Worm (Caenorhabditis elegans) whole organism, L3 larva: Measurements from ENCODE around the gene F36G3.2.

Source experiments
- ZK546.5 ChIP-seq: sonication (generic microtip); optimal IDR thresholded peaks from 2 replicates; lab custom pipeline; 2017; ENCODE audit warnings: missing biosample characterization, missing genetic modification characterization
- aly-2 ChIP-seq: fragments of 150-350 bp; optimal IDR thresholded peaks from 2 replicates; lab custom pipeline; 2014; ENCODE audit warnings: missing biosample characterization, missing genetic modification characterization
- ceh-9 ChIP-seq: sonication (generic microtip); optimal IDR thresholded peaks from 2 replicates; lab custom pipeline; 2018; ENCODE audit warnings: missing biosample characterization, missing genetic modification characterization
- fos-1 ChIP-seq: fragments of 150-350 bp; optimal IDR thresholded peaks from 2 replicates; lab custom pipeline; 2014; ENCODE audit warnings: missing biosample characterization, missing genetic modification characterization
- lin-15B ChIP-seq: fragments of 150-350 bp; optimal IDR thresholded peaks from 2 replicates; lab custom pipeline; 2014; ENCODE audit warnings: missing biosample characterization, missing genetic modification characterization
- mml-1 ChIP-seq: fragments of 150-350 bp; sonication (generic microtip); optimal IDR thresholded peaks from 3 replicates; lab custom pipeline; 2014; ENCODE audit warnings: missing biosample characterization, missing genetic modification characterization
- nfya-1 ChIP-seq: sonication (generic microtip); optimal IDR thresholded peaks from 2 replicates; lab custom pipeline; 2017; ENCODE audit warnings: missing genetic modification characterization, mild to moderate bottlenecking, missing compliant biosample characterization, antibody characterized with exemption, moderate library complexity; ENCODE audit not compliant: insufficient read depth
- nhr-11 ChIP-seq: fragments of 150-350 bp; optimal IDR thresholded peaks from 2 replicates; lab custom pipeline; 2014; ENCODE audit warnings: missing biosample characterization, missing genetic modification characterization
- nhr-12 ChIP-seq: fragments of 150-350 bp; optimal IDR thresholded peaks from 2 replicates; lab custom pipeline; 2014; ENCODE audit warnings: missing biosample characterization, missing genetic modification characterization
- nhr-237 ChIP-seq: fragments of 150-350 bp; optimal IDR thresholded peaks from 2 replicates; lab custom pipeline; 2014; ENCODE audit warnings: missing biosample characterization, missing genetic modification characterization
- pha-4 ChIP-seq: fragments of 150-350 bp; optimal IDR thresholded peaks from 2 replicates; lab custom pipeline; 2014; ENCODE audit warnings: missing biosample characterization, missing genetic modification reagents, missing genetic modification characterization
- zag-1 ChIP-seq: fragments of 150-350 bp; optimal IDR thresholded peaks from 2 replicates; lab custom pipeline; 2014; ENCODE audit warnings: missing biosample characterization, missing genetic modification characterization
- ztf-11 ChIP-seq: fragments of 150-350 bp; optimal IDR thresholded peaks from 2 replicates; lab custom pipeline; 2014; ENCODE audit warnings: missing biosample characterization, missing genetic modification characterization
- ztf-4 ChIP-seq: fragments of 150-350 bp; optimal IDR thresholded peaks from 2 replicates; lab custom pipeline; 2014; ENCODE audit warnings: missing biosample characterization, missing genetic modification characterization

- TF ChIP-seq zag-1 (tag; lab: Kevin White, UChicago) (no peak), mml-1 (no peak), fos-1 (tag; lab: Kevin White, UChicago) (no peak), nhr-11 (no peak), ztf-11 (tag; lab: Kevin White, UChicago) (no peak), ZK546.5 (tag; lab: Kevin White, UChicago) (no peak), pha-4 (tag; lab: Kevin White, UChicago) (no peak), ceh-9 (tag; lab: Kevin White, UChicago) (no peak), aly-2 (tag; lab: Kevin White, UChicago) (no peak), nhr-237 (tag; lab: Kevin White, UChicago) (no peak), nhr-12 (tag; lab: Kevin White, UChicago) (no peak), nfya-1 (tag; lab: Kevin White, UChicago) (no peak), lin-15B (tag; lab: Kevin White, UChicago) (no peak), ztf-4 (tag; lab: Kevin White, UChicago) (no peak)
Measured at ce11 chrX:9803603-9804002, 9.5 kb upstream of the F36G3.2 start.
